Worm (Caenorhabditis elegans) whole organism, late embryonic: ENCODE measurements around the gene Y17G7B.12.

ENCODE experiments used
- K09A11.1 ChIP-seq: sonication (generic microtip); optimal IDR thresholded peaks from 2 replicates; lab custom pipeline; 2017; ENCODE audit warnings: antibody characterized with exemption, mild to moderate bottlenecking, missing genetic modification characterization, missing compliant biosample characterization; ENCODE audit not compliant: insufficient read depth
- nhr-11 ChIP-seq: fragments of 150-350 bp; optimal IDR thresholded peaks from 2 replicates; lab custom pipeline; 2014; ENCODE audit warnings: missing biosample characterization, missing genetic modification characterization
- tbx-7 ChIP-seq: sonication (generic microtip); optimal IDR thresholded peaks from 2 replicates; lab custom pipeline; 2016; ENCODE audit warnings: missing genotype, missing genetic modification characterization, missing compliant biosample characterization

ce11 chrII:12040167-12040566 is 16.5 kb downstream of the Y17G7B.12 start:
- TF ChIP-seq tbx-7 (tag; lab: Kevin White, UChicago), result no peak
- TF ChIP-seq nhr-11 (tag; lab: Kevin White, UChicago), result no peak
- TF ChIP-seq K09A11.1 (tag; lab: Kevin White, UChicago), result no peak
